Fruit fly (Drosophila melanogaster) whole organism, prepupa: ENCODE data around the gene CG12054.

Experiments used
- Blimp-1 ChIP-seq: fragments of 200-800 bp; sonication (Bioruptor generic); optimal IDR thresholded peaks from 3 replicates; lab custom pipeline; 2017; ENCODE audit warnings: missing biosample characterization, missing genetic modification characterization, mild to moderate bottlenecking, moderate library complexity, missing genetic modification reagents
- CG10669 ChIP-seq: fragments of 200-800 bp; sonication (Bioruptor generic); optimal IDR thresholded peaks from 3 replicates; lab custom pipeline; 2018; ENCODE audit warnings: missing biosample characterization, mild to moderate bottlenecking, missing genetic modification characterization, moderate library complexity
- CG11294 ChIP-seq: fragments of 200-800 bp; sonication (Bioruptor generic); IDR thresholded peaks from 2 replicates; pipeline ENCODE4 v1.3.6; 2022; ENCODE audit warnings: missing biosample characterization, missing genetic modification characterization
- CG11902 ChIP-seq: fragments of 200-800 bp; sonication (Bioruptor generic); optimal IDR thresholded peaks from 3 replicates; lab custom pipeline; 2016; ENCODE audit warnings: missing biosample characterization, missing genetic modification characterization
- CG15336 ChIP-seq: fragments of 200-800 bp; sonication (Bioruptor generic); IDR thresholded peaks from 2 replicates; pipeline ENCODE4 v1.3.6; 2022; ENCODE audit warnings: missing biosample characterization, missing genetic modification characterization
- CG1621 ChIP-seq: fragments of 200-800 bp; sonication (Bioruptor generic); optimal IDR thresholded peaks from 3 replicates; lab custom pipeline; 2018; ENCODE audit warnings: missing biosample characterization, mild to moderate bottlenecking, missing genetic modification characterization
- CG31627 ChIP-seq: fragments of 200-800 bp; sonication (Bioruptor generic); optimal IDR thresholded peaks from 3 replicates; lab custom pipeline; 2016; ENCODE audit warnings: missing biosample characterization, missing genetic modification characterization
- CG3919 ChIP-seq: fragments of 200-800 bp; sonication (Bioruptor generic); optimal IDR thresholded peaks from 3 replicates; lab custom pipeline; 2016; ENCODE audit warnings: missing biosample characterization, missing genetic modification characterization
- CG4318 ChIP-seq: fragments of 200-800 bp; sonication (Bioruptor generic); optimal IDR thresholded peaks from 3 replicates; lab custom pipeline; 2017; ENCODE audit warnings: missing biosample characterization, mild to moderate bottlenecking, missing genetic modification characterization
- CG6163 ChIP-seq: fragments of 200-800 bp; sonication (Bioruptor generic); IDR thresholded peaks from 3 replicates; pipeline ENCODE4 v1.3.6; 2022; ENCODE audit warnings: missing biosample characterization, missing genetic modification characterization
- CG6276 ChIP-seq: fragments of 200-800 bp; sonication (Bioruptor generic); optimal IDR thresholded peaks from 2 replicates; lab custom pipeline; 2017; ENCODE audit warnings: missing biosample characterization, mild to moderate bottlenecking, missing genetic modification characterization
- CG6792 ChIP-seq: fragments of 200-800 bp; sonication (Bioruptor generic); optimal IDR thresholded peaks from 3 replicates; lab custom pipeline; 2016; ENCODE audit warnings: missing biosample characterization, missing genetic modification characterization
- CG6808 ChIP-seq: fragments of 200-800 bp; sonication (Bioruptor generic); optimal IDR thresholded peaks from 3 replicates; lab custom pipeline; 2017; ENCODE audit warnings: missing biosample characterization, missing genetic modification characterization, mild to moderate bottlenecking, moderate library complexity, missing genetic modification reagents
- CG6854 ChIP-seq: fragments of 200-800 bp; sonication (Bioruptor generic); optimal IDR thresholded peaks from 2 replicates; lab custom pipeline; 2017; ENCODE audit warnings: missing biosample characterization, mild to moderate bottlenecking, missing genetic modification characterization
- CG8319 ChIP-seq: fragments of 200-800 bp; sonication (Bioruptor generic); optimal IDR thresholded peaks from 3 replicates; lab custom pipeline; 2016; ENCODE audit warnings: missing biosample characterization, missing genetic modification characterization
- CG8632 ChIP-seq: fragments of 200-800 bp; sonication (Bioruptor generic); optimal IDR thresholded peaks from 3 replicates; lab custom pipeline; 2016; ENCODE audit warnings: missing biosample characterization, missing genetic modification characterization
- Eip78C ChIP-seq: fragments of 200-800 bp; sonication (Bioruptor generic); peaks from one replicate; lab custom pipeline; 2016; ENCODE audit warnings: missing biosample characterization, missing genetic modification characterization
- Ets21C ChIP-seq: fragments of 200-800 bp; sonication (Bioruptor generic); optimal IDR thresholded peaks from 3 replicates; lab custom pipeline; 2016; ENCODE audit warnings: missing biosample characterization, missing genetic modification characterization
- Hr38 ChIP-seq: sonication (Bioruptor generic); optimal IDR thresholded peaks from 2 replicates; lab custom pipeline; 2016; ENCODE audit warnings: missing biosample characterization, missing genetic modification characterization
- Hr39 ChIP-seq: fragments of 200-800 bp; sonication (Bioruptor generic); optimal IDR thresholded peaks from 2 replicates; lab custom pipeline; 2016; ENCODE audit warnings: missing biosample characterization, missing genetic modification characterization
- Hr4 ChIP-seq: fragments of 200-800 bp; sonication (Bioruptor generic); optimal IDR thresholded peaks from 3 replicates; lab custom pipeline; 2016; ENCODE audit warnings: missing biosample characterization, missing genetic modification characterization
- Lpt ChIP-seq: fragments of 200-800 bp; sonication (Bioruptor generic); optimal IDR thresholded peaks from 3 replicates; lab custom pipeline; 2016; ENCODE audit warnings: missing biosample characterization, missing genetic modification characterization
- Met ChIP-seq: fragments of 200-800 bp; sonication (Bioruptor generic); optimal IDR thresholded peaks from 3 replicates; lab custom pipeline; 2016; ENCODE audit warnings: missing biosample characterization, missing genetic modification characterization
- OdsH ChIP-seq: fragments of 200-800 bp; sonication (Bioruptor generic); optimal IDR thresholded peaks from 3 replicates; lab custom pipeline; 2016; ENCODE audit warnings: missing biosample characterization, missing genetic modification characterization
- Smox ChIP-seq: fragments of 200-800 bp; sonication (Bioruptor generic); optimal IDR thresholded peaks from 3 replicates; lab custom pipeline; 2016; ENCODE audit warnings: missing biosample characterization, missing genetic modification characterization
- Sox102F ChIP-seq: fragments of 200-800 bp; sonication (Bioruptor generic); optimal IDR thresholded peaks from 2 replicates; lab custom pipeline; 2016; ENCODE audit warnings: missing biosample characterization, mild to moderate bottlenecking, missing genetic modification characterization
- Sox14 ChIP-seq: fragments of 200-800 bp; sonication (Bioruptor generic); optimal IDR thresholded peaks from 3 replicates; lab custom pipeline; 2016; ENCODE audit warnings: missing biosample characterization, missing genetic modification characterization
- achi ChIP-seq: fragments of 200-800 bp; sonication (Bioruptor generic); optimal IDR thresholded peaks from 3 replicates; lab custom pipeline; 2016; ENCODE audit warnings: missing biosample characterization, missing genetic modification characterization
- cyc ChIP-seq: fragments of 200-800 bp; sonication (Bioruptor generic); optimal IDR thresholded peaks from 3 replicates; lab custom pipeline; 2016; ENCODE audit warnings: missing biosample characterization, missing genetic modification characterization
- dac ChIP-seq: fragments of 200-800 bp; sonication (Bioruptor generic); optimal IDR thresholded peaks from 2 replicates; lab custom pipeline; 2017; ENCODE audit warnings: missing biosample characterization, mild to moderate bottlenecking, missing genetic modification characterization
- dsx ChIP-seq: fragments of 200-800 bp; optimal IDR thresholded peaks from 3 replicates; lab custom pipeline; 2019; ENCODE audit warnings: missing biosample characterization, mild to moderate bottlenecking, missing genetic modification characterization, moderate library complexity; ENCODE audit not compliant: poor library complexity, severe bottlenecking
- esn ChIP-seq: fragments of 200-800 bp; sonication (Bioruptor generic); optimal IDR thresholded peaks from 2 replicates; lab custom pipeline; 2016; ENCODE audit warnings: missing biosample characterization, mild to moderate bottlenecking, missing genetic modification characterization, moderate library complexity
- fkh ChIP-seq: fragments of 200-800 bp; sonication (Bioruptor generic); optimal IDR thresholded peaks from 3 replicates; lab custom pipeline; 2017; ENCODE audit warnings: missing biosample characterization, mild to moderate bottlenecking, missing genetic modification characterization, moderate library complexity
- lz ChIP-seq: fragments of 200-800 bp; sonication (Bioruptor generic); optimal IDR thresholded peaks from 3 replicates; lab custom pipeline; 2016; ENCODE audit warnings: missing biosample characterization, missing genetic modification characterization
- net ChIP-seq: fragments of 200-800 bp; sonication (Bioruptor generic); optimal IDR thresholded peaks from 3 replicates; lab custom pipeline; 2016; ENCODE audit warnings: missing biosample characterization, missing genetic modification characterization
- pdm3 ChIP-seq: fragments of 200-800 bp; sonication (Bioruptor generic); optimal IDR thresholded peaks from 3 replicates; lab custom pipeline; 2016; ENCODE audit warnings: missing biosample characterization, missing genetic modification characterization
- salr ChIP-seq, 2 experiments: fragments of 200-800 bp; sonication (Bioruptor generic); optimal IDR thresholded peaks; 3 replicates each; lab custom pipeline; 2016 to 2018; ENCODE audit warnings: missing biosample characterization in 2 of 2, missing genetic modification characterization in 2 of 2, mild to moderate bottlenecking in 1 of 2
- ss ChIP-seq, 2 experiments: fragments of 200-800 bp; sonication (Bioruptor generic); optimal IDR thresholded peaks; 2 replicates in 1 of 2; 3 replicates in 1 of 2; lab custom pipeline; 2017 to 2018; ENCODE audit warnings: mild to moderate bottlenecking in 2 of 2, missing biosample characterization in 2 of 2, missing genetic modification characterization in 2 of 2, moderate library complexity in 1 of 2
- svp ChIP-seq: fragments of 200-800 bp; sonication (Bioruptor generic); peaks from one replicate; lab custom pipeline; 2016; ENCODE audit warnings: missing biosample characterization, missing genetic modification characterization
- topi ChIP-seq: fragments of 200-800 bp; sonication (Bioruptor generic); optimal IDR thresholded peaks from 3 replicates; lab custom pipeline; 2016; ENCODE audit warnings: missing biosample characterization, missing genetic modification characterization
- vri ChIP-seq: fragments of 200-800 bp; sonication (Bioruptor generic); optimal IDR thresholded peaks from 3 replicates; lab custom pipeline; 2016; ENCODE audit warnings: missing biosample characterization, mild to moderate bottlenecking, missing genetic modification characterization

The CG12054 gene

DNA sequence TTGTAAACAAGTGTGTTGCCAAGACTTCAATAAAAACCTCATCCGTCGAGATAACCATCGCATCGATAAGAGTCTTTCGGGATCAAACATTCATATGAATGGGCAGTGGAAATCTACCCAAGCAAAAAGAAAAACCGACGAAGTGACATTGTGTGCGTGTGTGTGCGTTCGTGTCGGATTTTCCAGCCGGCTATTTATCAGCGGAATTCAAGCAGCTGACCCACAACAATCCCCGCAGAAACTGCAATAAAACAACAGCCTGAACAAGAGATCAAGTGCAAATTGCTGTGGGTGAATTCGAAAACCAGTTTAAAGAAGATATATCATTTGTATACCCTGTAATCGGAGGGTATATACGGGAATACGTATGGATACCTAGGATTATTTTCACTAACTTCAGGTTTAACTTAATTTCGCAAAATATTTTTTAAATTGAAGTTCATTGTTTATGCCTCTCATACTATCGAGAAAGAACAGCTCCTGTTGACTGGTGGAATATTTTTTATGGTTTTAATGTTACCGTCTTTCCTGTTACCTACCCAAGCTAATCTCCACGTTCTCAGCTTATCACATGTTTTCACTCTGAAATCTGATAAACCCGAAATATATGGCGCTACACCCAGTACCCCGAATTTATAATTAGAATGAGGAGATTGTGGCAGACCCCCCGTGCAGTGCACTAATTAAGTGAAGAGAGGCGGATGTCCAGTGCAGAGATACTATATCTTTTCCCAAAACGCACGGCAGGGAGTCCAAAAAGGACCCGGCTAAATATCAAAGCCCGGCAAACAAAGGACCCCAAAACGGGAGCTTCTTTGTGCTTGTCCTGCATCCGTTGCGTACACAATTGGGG, 23.1 kb upstream of the CG12054 start:
- no peak for TF ChIP-seq Blimp-1 (GFP tag; lab: Kevin White, UChicago)
- peak; percentile 76 for TF ChIP-seq Eip78C (GFP tag; lab: Kevin White, UChicago)
- peak; percentile 95 for TF ChIP-seq svp (GFP tag; lab: Kevin White, UChicago)
- peak; percentile 2 for TF ChIP-seq net (GFP tag; lab: Kevin White, UChicago)
- TF ChIP-seq Hr38 (GFP tag; lab: Kevin White, UChicago), result no peak
- TF ChIP-seq Sox14 (GFP tag; lab: Kevin White, UChicago), result peak; percentile 3
- TF ChIP-seq esn (GFP tag; lab: Kevin White, UChicago), result peak; percentile 1
- peak; percentile 6 for TF ChIP-seq CG8632 (GFP tag; lab: Kevin White, UChicago)
- no peak for TF ChIP-seq CG8319
- no peak for TF ChIP-seq CG10669 (GFP tag; lab: Kevin White, UChicago)
- peak; percentile 12; the same call in 1 of the 2 replicates for TF ChIP-seq CG15336 (GFP tag; lab: Robert Waterston, UW)
- peak; percentile 7 for TF ChIP-seq topi (GFP tag; lab: Kevin White, UChicago)
- peak; percentile 47 for TF ChIP-seq Hr39 (GFP tag; lab: Kevin White, UChicago)
- peak; percentile 17 for TF ChIP-seq Met (GFP tag; lab: Kevin White, UChicago)
- TF ChIP-seq Ets21C (GFP tag; lab: Kevin White, UChicago), result no peak
- peak; percentile 8 for TF ChIP-seq Hr4 (GFP tag; lab: Kevin White, UChicago)
- TF ChIP-seq CG1621 (tag; lab: Kevin White, UChicago), result no peak
- TF ChIP-seq CG6808, result no peak
- no peak for TF ChIP-seq CG6854 (GFP tag; lab: Kevin White, UChicago)
- peak; percentile 31; the same call in 2 of the 3 replicates for TF ChIP-seq CG6163 (GFP tag; lab: Robert Waterston, UW)
- no peak for TF ChIP-seq dsx (GFP tag; lab: Kevin White, UChicago)
- peak; percentile 22 for TF ChIP-seq pdm3 (GFP tag; lab: Kevin White, UChicago)
- peak; percentile 46 for TF ChIP-seq vri (GFP tag; lab: Kevin White, UChicago)
- TF ChIP-seq CG31627 (GFP tag; lab: Kevin White, UChicago), result peak; percentile 30
- peak; percentile 16 for TF ChIP-seq OdsH (GFP tag; lab: Kevin White, UChicago)
- TF ChIP-seq CG11902, result no peak
- peak; percentile 4 for TF ChIP-seq cyc (GFP tag; lab: Kevin White, UChicago)
- peak; percentile 20 for TF ChIP-seq Sox102F (GFP tag; lab: Kevin White, UChicago)
- TF ChIP-seq CG3919 (GFP tag; lab: Kevin White, UChicago), result no peak
- peak; percentile 29 for TF ChIP-seq Smox (GFP tag; lab: Kevin White, UChicago)
- TF ChIP-seq lz (GFP tag; lab: Kevin White, UChicago), result peak; percentile 7

DNA sequence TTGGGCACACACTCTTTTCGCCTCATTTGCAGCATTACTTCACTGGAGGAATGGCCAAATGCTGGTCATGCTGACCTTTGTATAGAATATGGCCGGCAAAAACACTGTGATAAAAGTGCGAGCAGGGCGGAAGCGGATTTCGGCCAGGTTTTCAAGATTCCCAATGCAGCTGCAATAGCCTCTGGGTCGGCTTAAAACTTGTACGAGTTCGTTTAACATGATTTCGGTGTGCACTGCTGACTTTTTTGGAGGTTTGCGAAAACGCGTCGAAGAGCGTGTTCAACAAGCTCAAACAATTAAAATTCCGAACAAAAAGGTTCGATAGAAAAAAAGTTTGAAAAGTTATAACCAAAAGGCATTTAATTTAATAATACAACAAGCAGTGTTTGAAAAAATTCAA, 9.9 kb upstream of the CG12054 start, which contains the start of gene chp:
chp (minus strand) TSS at position 101 of the 400 bp plus-strand sequence.
- no peak for TF ChIP-seq vri (GFP tag; lab: Kevin White, UChicago)

DNA sequence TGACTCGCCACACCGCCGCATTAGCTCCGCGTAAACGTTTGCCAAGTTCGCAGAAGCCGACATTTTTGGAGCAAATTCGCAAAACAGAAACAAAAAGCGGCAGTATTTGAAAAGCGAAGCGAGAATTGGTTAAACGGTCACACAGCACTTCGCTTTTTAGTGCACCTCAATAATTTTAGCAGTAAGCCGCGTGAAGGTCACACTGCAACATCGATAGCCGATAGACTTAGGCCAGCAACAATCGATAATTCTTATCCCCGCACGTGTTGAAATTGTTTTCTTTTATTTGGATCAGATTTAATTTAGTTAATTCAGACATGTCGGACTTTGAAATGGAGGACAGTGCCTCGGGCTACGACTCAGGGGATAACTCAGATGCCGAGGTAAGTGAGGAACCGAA, 7.3 kb upstream of the CG12054 start, which contains the start of the genes Zwilch and CG1542:
Zwilch (minus strand) TSS at position 150 of the 400 bp plus-strand sequence.
CG1542 (plus strand) TSS at position 232 of the 400 bp plus-strand sequence.
- TF ChIP-seq CG10669 (GFP tag; lab: Kevin White, UChicago), result no peak
- TF ChIP-seq fkh (GFP tag; lab: Kevin White, UChicago), result no peak
- no peak for TF ChIP-seq CG15336 (GFP tag; lab: Robert Waterston, UW)
- TF ChIP-seq Hr39 (GFP tag; lab: Kevin White, UChicago), result no peak
- TF ChIP-seq lz (GFP tag; lab: Kevin White, UChicago), result no peak
- no peak for TF ChIP-seq net (GFP tag; lab: Kevin White, UChicago)
- TF ChIP-seq achi (GFP tag; lab: Kevin White, UChicago), result no peak
- TF ChIP-seq CG4318 (GFP tag; lab: Kevin White, UChicago), result no peak
- TF ChIP-seq CG3919 (GFP tag; lab: Kevin White, UChicago), result no peak
- TF ChIP-seq CG11294 (GFP tag; lab: Robert Waterston, UW), result no peak
- no peak for TF ChIP-seq Smox (GFP tag; lab: Kevin White, UChicago)
- no peak for TF ChIP-seq salr (GFP tag; optimal IDR thresholded peaks at IDR 0.05; lab: Kevin White, UChicago)
- TF ChIP-seq ss (GFP tag; optimal IDR thresholded peaks at IDR 0.05; lab: Kevin White, UChicago), result no peak
- no peak for TF ChIP-seq dac (GFP tag; lab: Kevin White, UChicago)
- TF ChIP-seq CG6792 (GFP tag; lab: Kevin White, UChicago), result no peak
- TF ChIP-seq CG6276 (GFP tag; lab: Kevin White, UChicago), result no peak
- TF ChIP-seq Lpt, result no peak
- no peak for TF ChIP-seq CG31627 (GFP tag; lab: Kevin White, UChicago)
